Worm (Caenorhabditis elegans) whole organism, L2 larva: ENCODE results near the gene cam-1.

Experiments used
- C34F6.9 ChIP-seq: fragments of 150-350 bp; optimal IDR thresholded peaks from 2 replicates; lab custom pipeline; 2014; ENCODE audit warnings: missing biosample characterization, missing genetic modification characterization
- F13H6.1 ChIP-seq: sonication (generic microtip); optimal IDR thresholded peaks from 2 replicates; lab custom pipeline; 2016; ENCODE audit warnings: missing genetic modification characterization, missing compliant biosample characterization
- R02D3.7 ChIP-seq: fragments of 150-350 bp; optimal IDR thresholded peaks from 2 replicates; lab custom pipeline; 2014; ENCODE audit warnings: missing biosample characterization, missing genetic modification characterization
- Y55F3AM.14 ChIP-seq: fragments of 200-800 bp; sonication (Bioruptor generic); optimal IDR thresholded peaks from 2 replicates; lab custom pipeline; 2018; ENCODE audit warnings: mild to moderate bottlenecking, missing genetic modification characterization, missing compliant biosample characterization
- ZK546.5 ChIP-seq: sonication (generic microtip); optimal IDR thresholded peaks from 2 replicates; lab custom pipeline; 2017; ENCODE audit warnings: missing biosample characterization, missing genetic modification characterization
- alr-1 ChIP-seq: fragments of 150-350 bp; optimal IDR thresholded peaks from 2 replicates; lab custom pipeline; 2014; ENCODE audit warnings: missing biosample characterization, missing genetic modification characterization
- aly-2 ChIP-seq: fragments of 150-350 bp; optimal IDR thresholded peaks from 2 replicates; lab custom pipeline; 2014; ENCODE audit warnings: missing biosample characterization, missing genetic modification characterization
- ama-1 ChIP-seq: fragments of 150-350 bp; optimal IDR thresholded peaks from 2 replicates; lab custom pipeline; 2018; ENCODE audit warnings: inconsistent platforms
- blmp-1 ChIP-seq: sonication (generic microtip); optimal IDR thresholded peaks from 2 replicates; lab custom pipeline; 2017; ENCODE audit warnings: missing genetic modification characterization, mild to moderate bottlenecking, missing compliant biosample characterization, antibody characterized with exemption, moderate library complexity; ENCODE audit not compliant: insufficient read depth
- ceh-16 ChIP-seq: fragments of 150-350 bp; optimal IDR thresholded peaks from 2 replicates; lab custom pipeline; 2014; ENCODE audit warnings: missing biosample characterization, missing genetic modification characterization
- ceh-82 ChIP-seq: fragments of 150-350 bp; optimal IDR thresholded peaks from 2 replicates; lab custom pipeline; 2014; ENCODE audit warnings: missing biosample characterization, missing genetic modification characterization
- crh-2 ChIP-seq: sonication (generic microtip); optimal IDR thresholded peaks from 2 replicates; lab custom pipeline; 2017; ENCODE audit warnings: missing biosample characterization, missing genetic modification characterization
- dmd-4 ChIP-seq: sonication (generic microtip); optimal IDR thresholded peaks from 2 replicates; lab custom pipeline; 2017; ENCODE audit warnings: missing biosample characterization, missing genetic modification characterization
- egl-27 ChIP-seq: sonication (generic microtip); optimal IDR thresholded peaks from 3 replicates; lab custom pipeline; 2017; ENCODE audit warnings: missing biosample characterization, missing genetic modification reagents, missing genetic modification characterization
- elt-1 ChIP-seq: fragments of 150-350 bp; optimal IDR thresholded peaks from 2 replicates; lab custom pipeline; 2014; ENCODE audit warnings: missing biosample characterization, missing genetic modification characterization
- elt-3 ChIP-seq: sonication (generic microtip); optimal IDR thresholded peaks from 2 replicates; lab custom pipeline; 2017; ENCODE audit warnings: missing biosample characterization, missing genetic modification characterization
- fos-1 ChIP-seq: fragments of 150-350 bp; optimal IDR thresholded peaks from 2 replicates; lab custom pipeline; 2014; ENCODE audit warnings: missing biosample characterization, missing genetic modification characterization
- gmeb-1 ChIP-seq: fragments of 150-350 bp; optimal IDR thresholded peaks from 2 replicates; lab custom pipeline; 2014; ENCODE audit warnings: missing biosample characterization, missing genetic modification characterization
- lin-11 ChIP-seq: fragments of 150-350 bp; sonication (generic microtip); optimal IDR thresholded peaks from 2 replicates; lab custom pipeline; 2014; ENCODE audit warnings: missing biosample characterization, missing genetic modification characterization, inconsistent platforms, mixed read lengths
- lin-13 ChIP-seq: fragments of 150-350 bp; optimal IDR thresholded peaks from 2 replicates; lab custom pipeline; 2014; ENCODE audit warnings: missing biosample characterization, missing genetic modification reagents, missing genetic modification characterization
- lin-39 ChIP-seq: fragments of 150-350 bp; optimal IDR thresholded peaks from 2 replicates; lab custom pipeline; 2014; ENCODE audit warnings: missing biosample characterization, missing genetic modification reagents, missing genetic modification characterization
- lsy-2 ChIP-seq, 2 experiments: fragments of 150-350 bp in 1 of 2; sonication (generic microtip) in 1 of 2; optimal IDR thresholded peaks; 2 replicates each; lab custom pipeline; 2014 to 2017; ENCODE audit warnings: missing biosample characterization in 2 of 2, missing genetic modification characterization in 2 of 2
- mab-5 ChIP-seq: fragments of 150-350 bp; optimal IDR thresholded peaks from 2 replicates; lab custom pipeline; 2014; ENCODE audit warnings: missing biosample characterization, missing genetic modification characterization
- mbf-1 ChIP-seq: sonication (generic microtip); optimal IDR thresholded peaks from 2 replicates; lab custom pipeline; 2017; ENCODE audit warnings: missing biosample characterization, missing genetic modification characterization
- mdl-1 ChIP-seq, 2 experiments: fragments of 150-350 bp in 1 of 2; sonication (generic microtip) in 1 of 2; optimal IDR thresholded peaks; 2 replicates each; lab custom pipeline; 2017; ENCODE audit warnings: missing biosample characterization in 2 of 2, missing genetic modification characterization in 2 of 2
- nhr-10 ChIP-seq: sonication (generic microtip); optimal IDR thresholded peaks from 2 replicates; lab custom pipeline; 2017; ENCODE audit warnings: missing biosample characterization, missing genetic modification characterization
- nhr-11 ChIP-seq: fragments of 150-350 bp; optimal IDR thresholded peaks from 2 replicates; lab custom pipeline; 2014; ENCODE audit warnings: missing biosample characterization, missing genetic modification characterization
- nhr-12 ChIP-seq: fragments of 150-350 bp; optimal IDR thresholded peaks from 2 replicates; lab custom pipeline; 2014; ENCODE audit warnings: missing biosample characterization, missing genetic modification characterization
- nhr-129 ChIP-seq: fragments of 150-350 bp; optimal IDR thresholded peaks from 2 replicates; lab custom pipeline; 2014; ENCODE audit warnings: missing biosample characterization, missing genetic modification characterization
- nhr-21 ChIP-seq: fragments of 150-350 bp; optimal IDR thresholded peaks from 2 replicates; lab custom pipeline; 2014; ENCODE audit warnings: missing biosample characterization, missing genetic modification characterization
- nhr-23 ChIP-seq: fragments of 150-350 bp; optimal IDR thresholded peaks from 2 replicates; lab custom pipeline; 2014; ENCODE audit warnings: missing biosample characterization, missing genetic modification reagents, missing genetic modification characterization
- nhr-237 ChIP-seq: fragments of 150-350 bp; optimal IDR thresholded peaks from 2 replicates; lab custom pipeline; 2014; ENCODE audit warnings: missing biosample characterization, missing genetic modification characterization
- nhr-25 ChIP-seq: fragments of 150-350 bp; sonication (generic microtip); optimal IDR thresholded peaks from 3 replicates; lab custom pipeline; 2014; ENCODE audit warnings: missing biosample characterization, missing genetic modification characterization
- nhr-6 ChIP-seq: fragments of 150-350 bp; optimal IDR thresholded peaks from 2 replicates; lab custom pipeline; 2014; ENCODE audit warnings: missing biosample characterization, missing genetic modification characterization
- nhr-77 ChIP-seq: fragments of 150-350 bp; optimal IDR thresholded peaks from 2 replicates; lab custom pipeline; 2014; ENCODE audit warnings: missing biosample characterization, missing genetic modification characterization
- peb-1 ChIP-seq: fragments of 150-350 bp; optimal IDR thresholded peaks from 2 replicates; lab custom pipeline; 2014; ENCODE audit warnings: missing biosample characterization, missing genetic modification characterization
- sem-4 ChIP-seq: fragments of 150-350 bp; optimal IDR thresholded peaks from 2 replicates; lab custom pipeline; 2014; ENCODE audit warnings: missing biosample characterization, missing genetic modification reagents, missing genetic modification characterization
- skn-1 ChIP-seq: sonication (generic microtip); optimal IDR thresholded peaks from 2 replicates; lab custom pipeline; 2017; ENCODE audit warnings: missing biosample characterization, missing genetic modification characterization
- sma-3 ChIP-seq: sonication (generic microtip); optimal IDR thresholded peaks from 2 replicates; lab custom pipeline; 2016; ENCODE audit warnings: missing genetic modification reagents, missing genetic modification characterization, missing compliant biosample characterization
- sma-9 ChIP-seq, 2 experiments: fragments of 150-350 bp in 1 of 2; sonication (generic microtip) in 1 of 2; optimal IDR thresholded peaks; 2 replicates each; lab custom pipeline; 2014 to 2016; ENCODE audit warnings: missing genetic modification characterization in 2 of 2, mild to moderate bottlenecking in 1 of 2, missing biosample characterization in 1 of 2, missing compliant biosample characterization in 1 of 2, missing genetic modification reagents in 1 of 2, moderate library complexity in 1 of 2
- snpc-4 ChIP-seq: fragments of 150-350 bp; optimal IDR thresholded peaks from 2 replicates; lab custom pipeline; 2014; ENCODE audit warnings: missing biosample characterization, missing genetic modification characterization
- unc-39 ChIP-seq: fragments of 150-350 bp; optimal IDR thresholded peaks from 2 replicates; lab custom pipeline; 2014; ENCODE audit warnings: missing biosample characterization, missing genetic modification characterization
- unc-55 ChIP-seq: fragments of 150-350 bp; sonication (generic microtip); optimal IDR thresholded peaks from 3 replicates; lab custom pipeline; 2014; ENCODE audit warnings: missing biosample characterization, missing genetic modification reagents, missing genetic modification characterization
- unc-62 ChIP-seq: fragments of 150-350 bp; optimal IDR thresholded peaks from 2 replicates; lab custom pipeline; 2014; ENCODE audit warnings: missing biosample characterization, missing genetic modification reagents, missing genetic modification characterization
- zag-1 ChIP-seq: fragments of 150-350 bp; optimal IDR thresholded peaks from 2 replicates; lab custom pipeline; 2014; ENCODE audit warnings: missing biosample characterization, missing genetic modification characterization
- ztf-1 ChIP-seq: fragments of 200-800 bp; sonication (Bioruptor generic); conservative IDR thresholded peaks from 2 replicates; pipeline ENCODE4 v1.3.6; 2022; ENCODE audit warnings: missing genetic modification characterization, missing compliant biosample characterization
- ztf-11 ChIP-seq: sonication (generic microtip); optimal IDR thresholded peaks from 2 replicates; lab custom pipeline; 2017; ENCODE audit warnings: missing biosample characterization, missing genetic modification characterization
- ztf-4 ChIP-seq: fragments of 150-350 bp; optimal IDR thresholded peaks from 2 replicates; lab custom pipeline; 2014; ENCODE audit warnings: missing biosample characterization, missing genetic modification characterization

Gene cam-1

ce11 chrII:9282787-9283186 lies 27.3 kb downstream of the cam-1 start:
- TF ChIP-seq dmd-4 (tag; lab: Kevin White, UChicago) (no peak), elt-1 (tag; lab: Kevin White, UChicago) (peak; percentile 18), crh-2 (peak; percentile 95), mbf-1 (no peak), skn-1 (tag; lab: Kevin White, UChicago) (peak; percentile 75), mab-5 (tag; lab: Kevin White, UChicago) (peak; percentile 67), ama-1 (lab: Kevin White, UChicago) (peak; percentile 86), unc-39 (tag; lab: Kevin White, UChicago) (no peak), Y55F3AM.14 (GFP tag; lab: Kevin White, UChicago) (peak; percentile 76), blmp-1 (tag; lab: Kevin White, UChicago) (peak; percentile 54), nhr-10 (tag; lab: Kevin White, UChicago) (peak; percentile 10), nhr-77 (tag; lab: Kevin White, UChicago) (peak; percentile 61), nhr-12 (tag; lab: Kevin White, UChicago) (no peak), sem-4 (tag; lab: Kevin White, UChicago) (peak; percentile 75), lin-11 (tag; lab: Kevin White, UChicago) (peak; percentile 89), nhr-25 (tag; lab: Kevin White, UChicago) (peak; percentile 90), alr-1 (no peak), peb-1 (tag; lab: Kevin White, UChicago) (peak; percentile 87), lin-13 (GFP tag; lab: Kevin White, UChicago) (peak; percentile 86), F13H6.1 (tag; lab: Kevin White, UChicago) (peak; percentile 97), zag-1 (tag; lab: Kevin White, UChicago) (peak; percentile 89), snpc-4 (peak; percentile 78), nhr-129 (tag; lab: Kevin White, UChicago) (peak; percentile 98), gmeb-1 (tag; lab: Kevin White, UChicago) (peak; percentile 70), elt-3 (tag; lab: Kevin White, UChicago) (no peak), fos-1 (tag; lab: Kevin White, UChicago) (peak; percentile 99), nhr-23 (tag; lab: Kevin White, UChicago) (no peak), nhr-237 (tag; lab: Kevin White, UChicago) (no peak), mdl-1 (tag; optimal IDR thresholded peaks at IDR 0.05; lab: Kevin White, UChicago) (peak; percentile 17 to 70), ceh-16 (tag; lab: Kevin White, UChicago) (peak; percentile 69), lsy-2 (tag; optimal IDR thresholded peaks at IDR 0.05; lab: Kevin White, UChicago) (peak; percentile 75 to 95), ceh-82 (no peak), sma-9 (GFP tag; optimal IDR thresholded peaks at IDR 0.05; lab: Kevin White, UChicago) (peak; percentile 96), sma-9 (tag; optimal IDR thresholded peaks at IDR 0.05; lab: Kevin White, UChicago) (no peak), nhr-6 (tag; lab: Kevin White, UChicago) (peak; percentile 90), nhr-21 (peak; percentile 94), nhr-11 (no peak), aly-2 (tag; lab: Kevin White, UChicago) (no peak), ztf-4 (peak; percentile 82), unc-55 (GFP tag; lab: Kevin White, UChicago) (peak; percentile 93), C34F6.9 (tag; lab: Kevin White, UChicago) (peak; percentile 97), R02D3.7 (tag; lab: Kevin White, UChicago) (no peak), lin-39 (tag; lab: Kevin White, UChicago) (no peak), egl-27 (peak; percentile 91), sma-3 (GFP tag; lab: Kevin White, UChicago) (peak; percentile 94), ZK546.5 (tag; lab: Kevin White, UChicago) (no peak), ztf-1 (no peak), unc-62 (GFP tag; lab: Kevin White, UChicago) (no peak), ztf-11 (tag; lab: Kevin White, UChicago) (no peak)
